Worm (Caenorhabditis elegans) whole organism, L3 larva: Measurements from ENCODE around the gene T14G8.4.

Experiments used
- R02D3.7 ChIP-seq: fragments of 150-350 bp; optimal IDR thresholded peaks from 2 replicates; lab custom pipeline; 2014; ENCODE audit warnings: missing biosample characterization, missing genetic modification characterization
- ZK546.5 ChIP-seq: sonication (generic microtip); optimal IDR thresholded peaks from 2 replicates; lab custom pipeline; 2017; ENCODE audit warnings: missing biosample characterization, missing genetic modification characterization
- aly-2 ChIP-seq: fragments of 150-350 bp; optimal IDR thresholded peaks from 2 replicates; lab custom pipeline; 2014; ENCODE audit warnings: missing biosample characterization, missing genetic modification characterization
- ama-1 ChIP-seq: fragments of 150-350 bp; optimal IDR thresholded peaks from 2 replicates; lab custom pipeline; 2018
- ceh-16 ChIP-seq: sonication (generic microtip); optimal IDR thresholded peaks from 2 replicates; lab custom pipeline; 2017; ENCODE audit warnings: missing biosample characterization, missing genetic modification characterization
- ceh-28 ChIP-seq: fragments of 150-350 bp; optimal IDR thresholded peaks from 2 replicates; lab custom pipeline; 2014; ENCODE audit warnings: missing biosample characterization, missing genetic modification reagents, missing genetic modification characterization
- ceh-82 ChIP-seq: fragments of 150-350 bp; optimal IDR thresholded peaks from 2 replicates; lab custom pipeline; 2014; ENCODE audit warnings: missing biosample characterization, missing genetic modification characterization
- ceh-9 ChIP-seq: sonication (generic microtip); optimal IDR thresholded peaks from 2 replicates; lab custom pipeline; 2018; ENCODE audit warnings: missing biosample characterization, missing genetic modification characterization
- daf-12 ChIP-seq: fragments of 150-350 bp; optimal IDR thresholded peaks from 2 replicates; lab custom pipeline; 2014; ENCODE audit warnings: missing biosample characterization, missing genetic modification reagents, missing genetic modification characterization
- egl-27 ChIP-seq: sonication (generic microtip); optimal IDR thresholded peaks from 4 replicates; lab custom pipeline; 2017; ENCODE audit warnings: missing biosample characterization, missing genetic modification reagents, missing genetic modification characterization
- egl-5 ChIP-seq: fragments of 150-350 bp; optimal IDR thresholded peaks from 2 replicates; lab custom pipeline; 2017; ENCODE audit warnings: missing biosample characterization, missing genetic modification reagents, missing genetic modification characterization, inconsistent platforms
- elt-1 ChIP-seq: fragments of 150-350 bp; optimal IDR thresholded peaks from 2 replicates; lab custom pipeline; 2014; ENCODE audit warnings: missing biosample characterization, missing genetic modification characterization
- elt-2 ChIP-seq: sonication (generic microtip); optimal IDR thresholded peaks from 2 replicates; lab custom pipeline; 2016; ENCODE audit warnings: missing genetic modification reagents, mild to moderate bottlenecking, missing genetic modification characterization, missing compliant biosample characterization
- elt-3 ChIP-seq, 3 experiments: fragments of 150-350 bp in 1 of 3; sonication (generic microtip) in 2 of 3; optimal IDR thresholded peaks; 2 replicates in 2 of 3; 4 replicates in 1 of 3; lab custom pipeline; 2014 to 2017; ENCODE audit warnings: missing biosample characterization in 3 of 3, missing genetic modification characterization in 3 of 3
- eor-1 ChIP-seq, 2 experiments: fragments of 150-350 bp; optimal IDR thresholded peaks; 2 replicates each; lab custom pipeline; 2014 to 2018; ENCODE audit warnings: missing biosample characterization in 2 of 2, missing genetic modification characterization in 2 of 2
- fkh-10 ChIP-seq: sonication (generic microtip); optimal IDR thresholded peaks from 2 replicates; lab custom pipeline; 2017; ENCODE audit warnings: missing biosample characterization, missing genetic modification reagents, missing genetic modification characterization
- fkh-2 ChIP-seq: fragments of 150-350 bp; optimal IDR thresholded peaks from 2 replicates; lab custom pipeline; 2014; ENCODE audit warnings: missing biosample characterization, missing genetic modification reagents, missing genetic modification characterization
- fos-1 ChIP-seq: fragments of 150-350 bp; optimal IDR thresholded peaks from 2 replicates; lab custom pipeline; 2014; ENCODE audit warnings: missing biosample characterization, missing genetic modification characterization
- hmg-11 ChIP-seq: sonication (generic microtip); optimal IDR thresholded peaks from 2 replicates; lab custom pipeline; 2016; ENCODE audit warnings: missing genetic modification characterization, missing compliant biosample characterization
- jun-1 ChIP-seq: fragments of 150-350 bp; optimal IDR thresholded peaks from 2 replicates; lab custom pipeline; 2014; ENCODE audit warnings: missing biosample characterization, missing genetic modification reagents, missing genetic modification characterization
- lin-15B ChIP-seq: fragments of 150-350 bp; optimal IDR thresholded peaks from 2 replicates; lab custom pipeline; 2014; ENCODE audit warnings: missing biosample characterization, missing genetic modification characterization
- lin-39 ChIP-seq: fragments of 150-350 bp; optimal IDR thresholded peaks from 2 replicates; lab custom pipeline; 2018; ENCODE audit warnings: missing biosample characterization, missing genetic modification reagents, missing genetic modification characterization
- lsy-12 ChIP-seq: sonication (generic microtip); optimal IDR thresholded peaks from 2 replicates; lab custom pipeline; 2016; ENCODE audit warnings: mild to moderate bottlenecking, missing genetic modification characterization, missing compliant biosample characterization
- mdl-1 ChIP-seq: fragments of 150-350 bp; optimal IDR thresholded peaks from 2 replicates; lab custom pipeline; 2014; ENCODE audit warnings: missing biosample characterization, missing genetic modification characterization
- mml-1 ChIP-seq: fragments of 150-350 bp; sonication (generic microtip); optimal IDR thresholded peaks from 3 replicates; lab custom pipeline; 2014; ENCODE audit warnings: missing biosample characterization, missing genetic modification characterization
- nfya-1 ChIP-seq: sonication (generic microtip); optimal IDR thresholded peaks from 2 replicates; lab custom pipeline; 2017; ENCODE audit warnings: missing genetic modification characterization, mild to moderate bottlenecking, missing compliant biosample characterization, antibody characterized with exemption, moderate library complexity; ENCODE audit not compliant: insufficient read depth
- nhr-11 ChIP-seq: fragments of 150-350 bp; optimal IDR thresholded peaks from 2 replicates; lab custom pipeline; 2014; ENCODE audit warnings: missing biosample characterization, missing genetic modification characterization
- nhr-12 ChIP-seq: fragments of 150-350 bp; optimal IDR thresholded peaks from 2 replicates; lab custom pipeline; 2014; ENCODE audit warnings: missing biosample characterization, missing genetic modification characterization
- nhr-23 ChIP-seq: fragments of 150-350 bp; optimal IDR thresholded peaks from 2 replicates; lab custom pipeline; 2014; ENCODE audit warnings: missing biosample characterization, missing genetic modification reagents, missing genetic modification characterization
- nhr-237 ChIP-seq: fragments of 150-350 bp; optimal IDR thresholded peaks from 2 replicates; lab custom pipeline; 2014; ENCODE audit warnings: missing biosample characterization, missing genetic modification characterization
- nhr-25 ChIP-seq: sonication (generic microtip); optimal IDR thresholded peaks from 2 replicates; lab custom pipeline; 2017; ENCODE audit warnings: missing biosample characterization, missing genetic modification characterization
- nhr-28 ChIP-seq: fragments of 150-350 bp; optimal IDR thresholded peaks from 2 replicates; lab custom pipeline; 2014; ENCODE audit warnings: missing biosample characterization, missing genetic modification characterization
- nhr-43 ChIP-seq: sonication (generic microtip); optimal IDR thresholded peaks from 2 replicates; lab custom pipeline; 2016; ENCODE audit warnings: mild to moderate bottlenecking, missing genetic modification characterization, missing compliant biosample characterization; ENCODE audit not compliant: poor library complexity, severe bottlenecking
- nhr-67 ChIP-seq: fragments of 150-350 bp; optimal IDR thresholded peaks from 2 replicates; lab custom pipeline; 2014; ENCODE audit warnings: missing biosample characterization, missing genetic modification characterization
- nhr-76 ChIP-seq: fragments of 150-350 bp; sonication (generic microtip); optimal IDR thresholded peaks from 5 replicates; lab custom pipeline; 2014; ENCODE audit warnings: missing biosample characterization, missing genetic modification characterization
- nhr-77 ChIP-seq: fragments of 150-350 bp; optimal IDR thresholded peaks from 2 replicates; lab custom pipeline; 2014; ENCODE audit warnings: missing biosample characterization, missing genetic modification characterization
- pha-4 ChIP-seq: fragments of 150-350 bp; optimal IDR thresholded peaks from 2 replicates; lab custom pipeline; 2014; ENCODE audit warnings: missing biosample characterization, missing genetic modification reagents, missing genetic modification characterization
- pqm-1 ChIP-seq: fragments of 150-350 bp; optimal IDR thresholded peaks from 2 replicates; lab custom pipeline; 2017; ENCODE audit warnings: missing biosample characterization, missing genetic modification characterization, inconsistent platforms
- sea-2 ChIP-seq: fragments of 150-350 bp; sonication (generic microtip); optimal IDR thresholded peaks from 4 replicates; lab custom pipeline; 2014; ENCODE audit warnings: missing biosample characterization, missing genetic modification reagents, missing genetic modification characterization
- skn-1 ChIP-seq: fragments of 150-350 bp; optimal IDR thresholded peaks from 2 replicates; lab custom pipeline; 2014; ENCODE audit warnings: missing biosample characterization, missing genetic modification characterization
- snpc-4 ChIP-seq: fragments of 150-350 bp; optimal IDR thresholded peaks from 2 replicates; lab custom pipeline; 2014; ENCODE audit warnings: missing biosample characterization, missing genetic modification characterization
- tbx-2 ChIP-seq: sonication (generic microtip); optimal IDR thresholded peaks from 2 replicates; lab custom pipeline; 2016; ENCODE audit warnings: mild to moderate bottlenecking, missing genetic modification characterization, missing compliant biosample characterization
- unc-39 ChIP-seq: sonication (generic microtip); optimal IDR thresholded peaks from 4 replicates; lab custom pipeline; 2017; ENCODE audit warnings: missing biosample characterization, missing genetic modification characterization
- unc-62 ChIP-seq: fragments of 150-350 bp; sonication (generic microtip); optimal IDR thresholded peaks from 4 replicates; lab custom pipeline; 2014; ENCODE audit warnings: missing biosample characterization, missing genetic modification reagents, missing genetic modification characterization
- zag-1 ChIP-seq: fragments of 150-350 bp; optimal IDR thresholded peaks from 2 replicates; lab custom pipeline; 2014; ENCODE audit warnings: missing biosample characterization, missing genetic modification characterization
- ztf-11 ChIP-seq: fragments of 150-350 bp; optimal IDR thresholded peaks from 2 replicates; lab custom pipeline; 2014; ENCODE audit warnings: missing biosample characterization, missing genetic modification characterization
- ztf-4 ChIP-seq: fragments of 150-350 bp; optimal IDR thresholded peaks from 2 replicates; lab custom pipeline; 2014; ENCODE audit warnings: missing biosample characterization, missing genetic modification characterization

T14G8.4 gene

DNA sequence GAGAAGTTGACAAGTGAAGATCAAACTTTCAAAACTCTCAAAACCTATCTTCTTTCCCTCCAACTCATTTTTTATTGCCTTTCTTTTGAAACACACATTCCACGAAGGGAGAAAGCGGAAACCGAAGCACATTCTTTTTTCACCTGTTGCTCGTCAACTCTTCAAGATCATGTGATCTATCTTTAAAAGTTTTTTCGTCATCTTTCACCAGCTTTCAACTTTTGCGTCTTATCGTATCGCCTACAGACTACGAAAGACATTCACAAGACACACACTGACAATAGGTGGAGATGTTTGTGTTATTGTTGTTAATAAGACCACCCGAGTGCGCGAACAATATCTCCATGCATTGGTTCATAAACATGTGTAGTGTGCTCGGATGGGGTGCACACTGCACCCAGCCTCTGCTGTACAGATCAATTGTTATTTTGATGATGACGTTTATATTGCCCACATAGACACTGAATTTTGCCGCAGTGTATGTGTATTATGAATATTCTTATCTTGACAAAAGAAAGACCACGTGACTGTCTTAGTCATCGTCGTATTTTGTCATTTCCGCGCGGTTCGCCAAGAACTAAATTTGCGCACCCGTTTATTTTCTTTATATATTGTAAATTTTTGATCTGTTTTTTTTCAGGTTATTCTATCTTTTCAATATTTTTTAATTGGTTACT lies 10.1 kb upstream of the T14G8.4 start:
- peak; percentile 3 for TF ChIP-seq nfya-1 (tag; lab: Kevin White, UChicago)
- no peak for TF ChIP-seq elt-3 (tag; optimal IDR thresholded peaks at IDR 0.05; lab: Kevin White, UChicago)
- TF ChIP-seq elt-2 (tag; lab: Kevin White, UChicago): peak; percentile 62
- TF ChIP-seq, all 47 proteins: peak for 2

DNA sequence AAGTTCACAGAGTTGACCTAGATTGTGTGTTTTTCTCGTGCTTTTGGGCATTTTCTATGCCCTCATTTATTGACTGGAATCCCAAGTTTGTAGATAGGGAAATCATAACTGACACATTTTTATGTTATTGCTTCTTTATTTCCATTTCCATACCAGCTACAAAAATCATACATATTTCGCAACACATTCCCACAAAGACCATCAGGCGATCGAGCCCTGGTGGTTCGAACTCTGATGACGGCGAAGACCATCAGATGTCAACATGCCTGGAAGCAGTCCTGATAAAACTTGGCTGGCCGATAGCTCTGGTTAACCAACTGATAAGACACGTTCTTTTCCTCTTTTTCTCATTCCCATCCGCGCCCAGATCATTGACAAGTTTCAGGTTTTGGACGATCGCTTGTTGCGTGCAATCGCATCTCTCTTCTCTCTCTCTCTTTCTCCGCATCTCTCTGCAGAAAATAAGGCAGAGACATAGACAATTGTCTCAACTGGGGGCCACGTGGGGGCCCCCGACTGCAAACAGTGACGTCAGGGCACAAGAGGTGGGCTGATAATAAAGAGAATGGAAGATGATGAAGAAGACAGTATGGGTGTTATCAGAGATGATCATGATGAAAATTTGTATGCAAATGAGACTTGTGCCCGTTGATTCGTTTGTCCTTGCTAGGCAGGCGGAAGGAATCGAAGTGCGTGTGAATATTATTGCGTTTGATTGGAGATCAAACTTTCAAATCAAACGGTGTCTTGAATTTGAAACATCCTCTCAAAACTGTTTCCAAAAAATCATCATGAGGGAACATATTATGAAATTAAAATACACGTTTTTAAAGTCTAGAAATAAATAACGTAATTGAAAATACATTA lies 8.6 kb upstream of the T14G8.4 start:
- TF ChIP-seq R02D3.7 (tag; lab: Kevin White, UChicago): peak; percentile 63
- TF ChIP-seq ceh-16 (tag; lab: Kevin White, UChicago): no peak
- no peak for TF ChIP-seq ztf-4 (tag; lab: Kevin White, UChicago)
- peak; percentile 41 to 74 (median 43) for TF ChIP-seq elt-3 (tag; optimal IDR thresholded peaks at IDR 0.05; lab: Kevin White, UChicago)
- TF ChIP-seq ceh-82 (tag; lab: Kevin White, UChicago): no peak
- TF ChIP-seq zag-1 (tag; lab: Kevin White, UChicago): no peak
- TF ChIP-seq nhr-76 (tag; lab: Kevin White, UChicago): peak; percentile 64
- TF ChIP-seq skn-1 (tag; lab: Kevin White, UChicago): peak; percentile 61
- TF ChIP-seq hmg-11 (tag; lab: Kevin White, UChicago): peak; percentile 1
- TF ChIP-seq ama-1 (lab: Kevin White, UChicago): no peak
- no peak for TF ChIP-seq nhr-12
- TF ChIP-seq nhr-25 (tag; lab: Kevin White, UChicago): peak; percentile 91
- TF ChIP-seq eor-1 (tag; optimal IDR thresholded peaks at IDR 0.05; lab: Kevin White, UChicago): no peak
- peak; percentile 76 for TF ChIP-seq ceh-28 (tag; lab: Kevin White, UChicago)
- peak; percentile 98 for TF ChIP-seq pqm-1 (tag; lab: Kevin White, UChicago)
- peak; percentile 100 for TF ChIP-seq elt-2 (tag; lab: Kevin White, UChicago)
- TF ChIP-seq nhr-43 (tag; lab: Kevin White, UChicago): peak; percentile 94
- peak; percentile 99 for TF ChIP-seq mdl-1 (tag; lab: Kevin White, UChicago)
- TF ChIP-seq lin-39 (tag; lab: Kevin White, UChicago): peak; percentile 13
- peak; percentile 18 for TF ChIP-seq snpc-4
- peak; percentile 82 for TF ChIP-seq nhr-77 (tag; lab: Kevin White, UChicago)
- TF ChIP-seq nhr-237: no peak
- no peak for TF ChIP-seq daf-12 (tag; lab: Kevin White, UChicago)
- peak; percentile 96 for TF ChIP-seq jun-1 (tag; lab: Kevin White, UChicago)
- TF ChIP-seq fkh-2: no peak
- peak; percentile 77 for TF ChIP-seq pha-4 (tag; lab: Kevin White, UChicago)
- peak; percentile 76 for TF ChIP-seq nfya-1 (tag; lab: Kevin White, UChicago)
- TF ChIP-seq unc-39 (tag; lab: Kevin White, UChicago): no peak
- no peak for TF ChIP-seq aly-2 (tag; lab: Kevin White, UChicago)
- no peak for TF ChIP-seq ceh-9 (tag; lab: Kevin White, UChicago)
- TF ChIP-seq sea-2 (GFP tag; lab: Kevin White, UChicago): no peak
- TF ChIP-seq mml-1 (tag; lab: Kevin White, UChicago): no peak
- TF ChIP-seq lin-15B: peak; percentile 12
- TF ChIP-seq elt-1 (tag; lab: Kevin White, UChicago): no peak
- no peak for TF ChIP-seq ZK546.5 (tag; lab: Kevin White, UChicago)
- peak; percentile 60 for TF ChIP-seq tbx-2 (tag; lab: Kevin White, UChicago)
- no peak for TF ChIP-seq nhr-67 (tag; lab: Kevin White, UChicago)
- TF ChIP-seq egl-5: peak; percentile 27
- no peak for TF ChIP-seq fkh-10 (GFP tag; lab: Kevin White, UChicago)
- peak; percentile 89 for TF ChIP-seq egl-27 (tag; lab: Kevin White, UChicago)
- peak; percentile 38 for TF ChIP-seq nhr-28
- TF ChIP-seq nhr-11 (tag; lab: Kevin White, UChicago): no peak
- peak; percentile 92 for TF ChIP-seq nhr-23 (tag; lab: Kevin White, UChicago)
- no peak for TF ChIP-seq ztf-11 (tag; lab: Kevin White, UChicago)
- peak; percentile 65 for TF ChIP-seq lsy-12
- TF ChIP-seq unc-62 (GFP tag; lab: Kevin White, UChicago): peak; percentile 71
- peak; percentile 89 for TF ChIP-seq fos-1
